Worm (Caenorhabditis elegans) whole organism, L4/young adult: ENCODE measurements around the gene C33C12.7.

ENCODE experiments used
- W03F9.2 ChIP-seq: fragments of 150-350 bp; optimal IDR thresholded peaks from 2 replicates; lab custom pipeline; 2014; ENCODE audit warnings: missing biosample characterization, missing genetic modification characterization
- dao-5 ChIP-seq: sonication (generic microtip); optimal IDR thresholded peaks from 2 replicates; lab custom pipeline; 2016; ENCODE audit warnings: missing genotype, missing genetic modification characterization, moderate library complexity, missing compliant biosample characterization
- him-1 ChIP-seq: sonication (generic microtip); optimal IDR thresholded peaks from 2 replicates; lab custom pipeline; 2016; ENCODE audit warnings: missing genotype, missing genetic modification reagents, missing genetic modification characterization, missing compliant biosample characterization

Gene C33C12.7

DNA sequence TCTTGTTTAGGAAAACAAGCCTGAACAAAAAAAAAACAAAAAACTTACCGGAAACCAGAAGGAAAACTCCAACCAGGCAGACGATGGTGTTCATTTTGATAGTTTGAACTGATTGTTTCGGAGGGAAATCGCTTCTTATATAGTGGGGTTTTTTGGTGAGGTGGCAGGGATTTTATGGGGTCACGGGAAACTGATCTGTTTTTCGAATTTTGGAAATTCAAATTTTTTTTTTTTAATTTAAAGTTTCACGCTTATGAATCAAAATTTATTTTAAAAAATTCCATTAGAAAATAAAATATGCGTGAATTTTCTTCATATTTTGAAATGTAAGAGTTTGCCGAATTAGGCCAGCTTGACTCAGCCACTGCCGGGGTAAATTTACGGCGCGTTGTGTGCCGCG is at the start of gene C33C12.7:
TSS of gene C33C12.7 (minus strand) at position 101 of the 400 bp plus-strand sequence.
- no peak for TF ChIP-seq W03F9.2 (tag; lab: Kevin White, UChicago)
- no peak for TF ChIP-seq him-1 (tag; lab: Kevin White, UChicago)
- TF ChIP-seq dao-5 (tag; lab: Kevin White, UChicago) = no peak

DNA sequence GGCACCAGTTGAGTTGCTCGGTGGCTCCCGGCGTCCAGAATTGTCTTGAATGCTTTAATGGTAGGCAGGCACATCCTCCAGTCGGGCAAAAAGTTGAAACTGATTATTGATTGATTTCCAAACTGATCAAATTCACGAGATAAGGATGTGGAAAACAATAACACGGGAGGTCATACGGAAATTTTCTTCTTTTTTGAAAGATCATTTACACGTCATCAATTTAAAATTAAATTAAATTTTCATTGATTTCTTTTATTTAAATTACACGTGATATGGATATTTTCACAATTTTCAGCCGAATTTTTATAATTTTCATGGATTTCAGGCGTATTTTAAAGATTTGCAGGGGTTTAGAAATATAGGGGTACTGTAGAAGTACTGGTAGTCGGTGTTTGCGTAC is 48.2 kb upstream of the C33C12.7 start, which contains the start of gene cbs-2:
TSS of gene cbs-2 (minus strand) at position 101 of the 400 bp plus-strand sequence.
- no peak for TF ChIP-seq dao-5 (tag; lab: Kevin White, UChicago)
- TF ChIP-seq him-1 (tag; lab: Kevin White, UChicago) = no peak
- TF ChIP-seq W03F9.2 (tag; lab: Kevin White, UChicago) = no peak

DNA sequence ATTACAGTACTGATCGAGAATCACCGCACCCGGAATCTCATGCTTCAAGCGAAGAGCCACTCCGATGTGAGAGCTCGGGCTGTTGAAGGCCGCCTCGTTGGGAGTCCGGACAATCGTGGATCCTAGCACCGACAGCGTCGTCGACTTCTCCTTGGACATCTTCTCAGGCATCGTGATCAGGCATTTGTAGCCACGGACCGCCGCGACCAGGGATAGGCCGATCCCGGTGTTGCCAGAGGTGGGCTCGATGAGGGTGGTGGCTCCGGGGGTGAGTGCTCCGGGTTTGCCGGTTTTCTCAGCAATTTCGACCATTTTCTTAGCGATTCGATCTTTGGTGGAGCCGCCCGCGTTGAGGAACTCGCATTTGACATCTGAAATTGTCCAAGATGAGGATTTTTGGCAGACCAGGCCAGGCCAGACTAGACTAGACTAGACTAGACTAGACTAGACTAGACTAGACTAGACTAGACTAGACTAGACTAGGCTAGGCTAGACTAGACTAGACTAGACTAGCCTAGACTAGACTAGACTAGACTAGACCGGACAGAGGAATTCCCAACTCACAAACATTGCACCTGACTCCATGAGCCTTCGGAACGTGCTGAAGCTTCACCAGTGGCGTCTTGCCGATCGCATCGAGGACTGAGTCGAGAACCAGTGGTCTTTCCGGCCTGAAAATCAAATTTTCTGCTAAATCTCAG is 46.1 kb upstream of the C33C12.7 start:
- TF ChIP-seq dao-5 (tag; lab: Kevin White, UChicago) = no peak
- no peak for TF ChIP-seq W03F9.2 (tag; lab: Kevin White, UChicago)
- TF ChIP-seq him-1 (tag; lab: Kevin White, UChicago) = no peak

DNA sequence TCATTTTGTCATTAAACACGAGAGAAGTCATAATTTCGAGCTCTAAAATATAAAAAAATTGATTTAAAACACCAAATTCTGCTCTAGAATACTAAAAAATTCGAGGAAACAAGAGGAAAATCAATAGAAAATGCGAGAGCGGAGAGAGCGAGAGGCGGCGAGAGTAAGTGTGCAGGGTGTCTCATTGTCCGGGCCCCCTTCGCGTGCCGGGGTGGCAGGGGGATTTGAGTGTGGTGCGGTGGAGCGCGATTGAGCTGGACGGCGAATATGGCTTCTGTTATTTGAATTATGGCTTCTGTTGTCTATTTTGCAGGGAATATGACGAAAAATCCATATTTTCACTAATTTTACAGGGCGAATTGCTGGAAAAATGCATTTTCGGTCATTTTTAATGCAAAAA is 44.6 kb upstream of the C33C12.7 start, which contains the start of gene Y59C2A.3:
TSS of gene Y59C2A.3 (minus strand) at position 42 of the 400 bp plus-strand sequence.
- TF ChIP-seq dao-5 (tag; lab: Kevin White, UChicago) (no peak), him-1 (tag; lab: Kevin White, UChicago) (no peak), W03F9.2 (tag; lab: Kevin White, UChicago) (no peak)

DNA sequence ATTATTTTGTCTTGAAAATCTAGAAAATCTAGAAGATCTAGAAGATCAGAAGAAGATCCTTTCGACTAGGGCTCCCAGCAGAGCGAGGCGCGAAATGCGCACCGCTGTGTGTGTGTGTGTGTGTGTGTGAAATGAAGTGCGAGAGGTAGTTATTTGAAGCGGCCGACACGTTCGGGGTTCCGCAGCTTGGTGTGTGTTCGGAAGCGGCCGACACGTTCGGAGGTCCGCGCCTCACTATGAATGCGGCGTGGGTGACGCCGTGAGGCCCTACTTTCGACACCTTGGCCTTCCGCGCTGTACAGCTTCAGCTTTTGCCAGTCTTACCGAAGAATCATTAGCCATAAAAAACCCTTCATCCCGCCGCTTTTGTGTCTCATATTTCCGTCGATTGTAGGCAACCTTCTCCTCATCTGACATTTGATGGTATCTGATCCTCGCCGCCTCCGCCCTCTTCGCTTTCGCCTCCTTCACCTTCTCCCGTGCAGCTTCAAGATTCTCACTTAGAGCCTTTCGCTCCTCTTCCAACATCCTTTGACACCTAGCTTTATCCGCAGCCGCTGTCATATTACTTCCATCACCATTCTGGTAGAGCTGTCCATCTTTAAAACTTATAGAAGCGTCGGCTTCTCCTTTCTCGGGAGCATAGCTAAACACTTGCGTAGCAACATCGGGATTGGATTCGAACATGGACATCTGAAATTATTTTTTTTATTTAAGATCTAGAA is 41.8 kb upstream of the C33C12.7 start:
- TF ChIP-seq W03F9.2 (tag; lab: Kevin White, UChicago) (no peak), him-1 (tag; lab: Kevin White, UChicago) (no peak), dao-5 (tag; lab: Kevin White, UChicago) (no peak)

DNA sequence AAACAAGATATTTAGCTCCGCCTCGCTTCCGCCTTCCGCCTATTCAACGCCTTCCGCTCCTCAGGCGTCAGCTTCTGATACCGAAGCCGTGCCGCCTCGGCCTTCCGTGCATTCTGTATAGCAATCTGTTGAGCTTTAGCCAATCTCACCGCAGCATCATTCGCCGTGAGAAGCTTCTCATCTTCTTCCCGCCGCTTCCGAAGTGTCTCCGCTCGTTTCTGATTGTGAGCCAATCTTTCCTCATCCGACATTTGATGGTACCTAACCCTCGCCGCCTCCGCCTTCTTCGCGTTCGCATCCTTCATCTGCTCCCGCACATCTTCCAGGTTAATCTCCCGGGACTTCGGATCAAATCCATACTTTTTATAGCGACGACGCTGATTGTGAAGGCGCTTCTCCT is 40.2 kb upstream of the C33C12.7 start:
- TF ChIP-seq dao-5 (tag; lab: Kevin White, UChicago) (no peak), him-1 (tag; lab: Kevin White, UChicago) (no peak), W03F9.2 (tag; lab: Kevin White, UChicago) (no peak)

DNA sequence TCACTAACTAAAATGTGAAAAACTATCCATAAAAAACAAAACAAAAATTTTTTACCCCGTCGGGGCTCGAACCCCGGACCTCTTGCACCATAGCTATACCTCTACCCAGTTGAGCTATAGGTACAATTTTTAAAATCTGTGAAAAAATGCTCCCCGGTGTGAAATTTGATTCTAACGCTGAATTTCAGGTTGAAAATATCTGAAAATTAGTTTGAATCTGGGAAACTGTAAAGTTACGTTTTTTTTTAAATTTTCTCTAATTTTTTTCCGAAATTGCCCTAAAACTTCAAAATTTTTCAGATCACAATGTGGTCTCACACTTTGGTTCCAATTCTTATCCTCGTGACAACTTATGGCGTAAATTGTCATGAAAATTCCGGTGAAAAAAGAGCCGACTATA is 32.5 kb upstream of the C33C12.7 start, which contains the start of gene Y59C2A.1:
TSS of gene Y59C2A.1 (plus strand) at position 301 of the 400 bp plus-strand sequence.
- no peak for TF ChIP-seq him-1 (tag; lab: Kevin White, UChicago)
- TF ChIP-seq dao-5 (tag; lab: Kevin White, UChicago) = no peak
- TF ChIP-seq W03F9.2 (tag; lab: Kevin White, UChicago) = no peak

DNA sequence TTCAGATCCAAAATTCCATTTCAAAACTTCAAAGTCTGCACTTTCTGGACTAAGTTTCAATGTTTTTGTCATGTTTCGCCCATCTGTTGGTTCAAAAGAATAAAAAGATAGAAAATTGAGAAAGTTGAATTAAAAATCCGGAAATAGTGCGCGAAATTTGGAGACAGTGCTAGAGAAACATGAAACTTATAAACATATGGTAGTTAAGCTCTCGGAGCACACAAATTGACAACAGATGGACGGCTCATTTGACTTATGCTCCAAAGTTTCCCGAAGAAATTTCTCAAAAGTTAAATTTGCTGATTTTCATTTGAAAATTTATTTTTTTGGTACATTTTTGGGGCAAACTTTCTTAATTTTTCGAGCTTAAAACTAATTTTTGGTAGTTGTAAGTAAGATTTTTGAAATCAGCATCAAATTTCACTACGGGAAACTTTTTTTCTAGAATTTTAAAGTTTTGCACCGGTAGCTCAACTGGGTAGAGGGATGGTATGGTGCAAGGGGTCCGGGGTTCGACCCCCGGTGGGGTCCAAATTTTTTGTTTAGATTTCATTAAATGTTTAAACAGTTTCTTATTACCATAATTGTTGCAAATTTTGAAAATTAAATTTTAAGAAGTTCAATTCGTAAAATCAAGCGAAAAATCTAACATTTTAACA is 30.9 kb upstream of the C33C12.7 start:
- TF ChIP-seq W03F9.2 (tag; lab: Kevin White, UChicago) (no peak), dao-5 (tag; lab: Kevin White, UChicago) (no peak), him-1 (tag; lab: Kevin White, UChicago) (no peak)

DNA sequence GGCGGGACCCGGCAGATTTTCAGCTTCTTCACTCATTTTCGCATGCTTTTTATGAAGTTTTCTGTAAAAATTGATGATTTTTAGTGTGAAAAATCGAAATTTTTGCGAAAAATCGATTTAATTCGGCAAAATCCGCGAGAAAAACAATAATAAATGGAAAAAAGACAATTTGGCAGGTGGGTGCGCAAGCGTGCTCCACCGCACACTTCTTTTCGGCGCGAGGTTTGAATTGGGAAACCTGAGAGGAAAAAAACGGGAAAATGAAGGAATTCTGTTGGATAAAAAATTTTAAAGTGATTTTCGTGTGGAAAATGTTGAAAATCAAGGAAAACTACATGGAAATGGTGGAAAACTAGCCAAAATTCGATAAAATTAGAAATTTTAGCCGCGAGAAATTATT is 28.8 kb upstream of the C33C12.7 start, which contains the start of gene Y59C2A.2:
TSS of gene Y59C2A.2 (minus strand) at position 61 of the 400 bp plus-strand sequence.
- TF ChIP-seq W03F9.2 (tag; lab: Kevin White, UChicago) = no peak
- no peak for TF ChIP-seq dao-5 (tag; lab: Kevin White, UChicago)
- TF ChIP-seq him-1 (tag; lab: Kevin White, UChicago) = no peak

DNA sequence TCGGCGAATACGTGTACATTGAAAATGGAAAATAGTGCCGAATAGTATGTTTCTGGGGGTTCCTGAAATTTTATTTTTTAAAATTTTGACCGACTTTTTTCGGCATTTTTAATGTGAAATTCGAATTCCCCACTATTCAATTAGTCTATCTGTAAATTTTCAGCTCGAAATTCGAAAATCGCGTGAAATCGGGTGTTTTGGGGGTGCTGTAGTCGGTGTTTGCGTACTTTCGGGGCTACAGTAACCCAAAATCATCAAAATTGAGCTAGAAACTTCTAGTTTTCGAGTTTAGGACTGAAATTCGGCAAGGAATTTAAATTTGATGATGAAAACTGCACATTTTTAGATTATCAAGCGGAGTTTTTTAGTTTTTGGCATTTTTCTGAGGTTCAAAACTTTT is 26.9 kb upstream of the C33C12.7 start:
- no peak for TF ChIP-seq W03F9.2 (tag; lab: Kevin White, UChicago)
- TF ChIP-seq dao-5 (tag; lab: Kevin White, UChicago) = no peak
- no peak for TF ChIP-seq him-1 (tag; lab: Kevin White, UChicago)

DNA sequence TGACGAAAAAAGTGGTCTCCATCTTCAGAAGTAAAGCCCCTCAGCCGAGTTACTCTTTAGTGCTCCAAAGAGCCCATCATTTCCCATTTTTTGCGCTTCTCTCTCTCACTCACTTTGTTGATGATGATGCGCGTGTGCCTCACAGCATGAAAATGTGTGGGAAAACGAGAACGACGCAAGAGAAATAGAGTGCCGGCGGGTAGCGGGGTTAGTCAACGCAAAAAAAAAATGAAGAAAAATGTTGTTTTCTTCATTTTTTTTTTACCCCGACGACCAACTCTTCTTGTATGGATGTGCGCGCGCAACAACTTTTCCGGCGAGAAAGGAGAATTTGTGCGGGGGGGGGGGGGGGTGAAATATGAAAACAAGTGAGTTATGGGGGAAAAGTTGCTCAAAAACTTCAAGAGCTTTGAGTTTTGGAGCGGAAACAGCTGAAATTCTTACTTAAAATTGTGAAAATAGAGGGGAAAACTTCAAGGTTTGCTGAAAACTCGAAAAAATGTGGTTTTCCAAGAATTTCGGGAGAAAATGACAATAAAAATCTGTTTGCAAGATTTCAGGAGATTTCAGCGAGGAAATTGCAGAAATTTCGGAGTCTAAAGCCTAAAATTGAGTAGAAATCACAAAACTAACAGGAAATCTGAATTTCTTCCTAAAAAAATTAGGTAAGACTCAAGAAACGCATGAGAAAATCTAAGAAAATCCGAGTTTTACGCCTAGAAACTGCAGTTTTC is 22.5 kb upstream of the C33C12.7 start, which contains the start of gene C33C12.1:
TSS of gene C33C12.1 (plus strand) at position 684 of the 734 bp plus-strand sequence.
- no peak for TF ChIP-seq dao-5 (tag; lab: Kevin White, UChicago)
- peak; percentile 7 for TF ChIP-seq him-1 (tag; lab: Kevin White, UChicago)
- no peak for TF ChIP-seq W03F9.2 (tag; lab: Kevin White, UChicago)

DNA sequence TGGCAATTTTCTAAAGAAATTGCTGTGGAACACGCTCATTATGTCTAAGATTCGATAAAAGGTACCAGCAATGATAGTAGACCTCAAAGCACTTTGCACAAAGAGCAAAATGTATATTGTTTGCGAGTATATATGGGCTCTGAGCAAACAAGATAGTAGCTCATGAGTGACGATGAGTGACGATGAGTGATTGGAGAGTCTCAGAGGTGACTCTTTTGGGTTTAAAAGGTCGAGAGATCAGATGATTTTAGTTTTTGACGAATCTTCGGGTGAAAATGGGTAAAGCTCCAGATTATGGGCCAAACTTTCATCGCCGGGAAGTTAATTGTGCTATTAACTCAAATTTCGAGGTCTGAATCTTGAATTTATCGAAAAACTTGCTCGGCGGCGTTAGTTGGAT is 21.5 kb upstream of the C33C12.7 start:
- TF ChIP-seq W03F9.2 (tag; lab: Kevin White, UChicago) = no peak
- TF ChIP-seq dao-5 (tag; lab: Kevin White, UChicago) = no peak
- no peak for TF ChIP-seq him-1 (tag; lab: Kevin White, UChicago)
